Comparison of ENCODE assay signal across 7 worm cellular contexts in genomic region chrII:7884898-7885297, ce11.
TF ChIP-seq lines count a peak whose summit lies in the region.

No protein-coding gene starts in this region.

TF ChIP-seq in whole organism, L1 larva, 84 proteins besides CTCF, POLR2A, EP300 and RAD21 (continues in another document):
- TF ChIP-seq ceh-88 (GFP tag; IDR thresholded peaks at IDR 0.05; lab: Robert Waterston, UW) (no peak), mdl-1 (tag; optimal IDR thresholded peaks at IDR 0.05; lab: Kevin White, UChicago) (no peak), elt-2 (tag; optimal IDR thresholded peaks at IDR 0.05; lab: Kevin White, UChicago) (no peak), hlh-17 (GFP tag; optimal IDR thresholded peaks at IDR 0.05; lab: Kevin White, UChicago; ENCODE audit: borderline replicate concordance) (no peak), unc-86 (tag; optimal IDR thresholded peaks at IDR 0.05; lab: Kevin White, UChicago) (no peak), ceh-63 (GFP tag; optimal IDR thresholded peaks at IDR 0.05; lab: Kevin White, UChicago) (no peak), ceh-8 (GFP tag; optimal IDR thresholded peaks at IDR 0.05; lab: Kevin White, UChicago) (no peak), skn-1 (tag; optimal IDR thresholded peaks at IDR 0.05; lab: Kevin White, UChicago) (no peak), F16B12.6 (tag; optimal IDR thresholded peaks at IDR 0.05; lab: Kevin White, UChicago) (peak; percentile 14), nhr-71 (tag; optimal IDR thresholded peaks at IDR 0.05; lab: Kevin White, UChicago) (peak; percentile 6), rnt-1 (tag; optimal IDR thresholded peaks at IDR 0.05; lab: Kevin White, UChicago) (no peak), nhr-47 (tag; optimal IDR thresholded peaks at IDR 0.05; lab: Kevin White, UChicago) (no peak), nhr-237 (tag; optimal IDR thresholded peaks at IDR 0.05; lab: Kevin White, UChicago) (no peak)

TF ChIP-seq in whole organism, L2 larva, 48 proteins besides CTCF, POLR2A, EP300 and RAD21:
- TF ChIP-seq mbf-1 (tag; optimal IDR thresholded peaks at IDR 0.05; lab: Kevin White, UChicago), result no peak
- peak; percentile 20 for TF ChIP-seq nhr-129 (tag; optimal IDR thresholded peaks at IDR 0.05; lab: Kevin White, UChicago)
- TF ChIP-seq unc-55 (GFP tag; optimal IDR thresholded peaks at IDR 0.05; lab: Kevin White, UChicago), result peak; percentile 95
- TF ChIP-seq sma-3 (GFP tag; optimal IDR thresholded peaks at IDR 0.05; lab: Kevin White, UChicago), result no peak
- TF ChIP-seq ztf-11 (tag; optimal IDR thresholded peaks at IDR 0.05; lab: Kevin White, UChicago), result no peak
- TF ChIP-seq ceh-16 (tag; optimal IDR thresholded peaks at IDR 0.05; lab: Kevin White, UChicago), result no peak
- peak; percentile 65 for TF ChIP-seq C34F6.9 (tag; optimal IDR thresholded peaks at IDR 0.05; lab: Kevin White, UChicago)
- no peak for TF ChIP-seq ZK546.5 (tag; optimal IDR thresholded peaks at IDR 0.05; lab: Kevin White, UChicago)
- TF ChIP-seq lin-11 (tag; optimal IDR thresholded peaks at IDR 0.05; lab: Kevin White, UChicago), result peak; percentile 23
- TF ChIP-seq lsy-2 (tag; optimal IDR thresholded peaks at IDR 0.05; lab: Kevin White, UChicago), result peak in 1 of 2 experiments; percentile 38
- no peak for TF ChIP-seq mdl-1 (tag; optimal IDR thresholded peaks at IDR 0.05; lab: Kevin White, UChicago)
- TF ChIP-seq nhr-77 (tag; optimal IDR thresholded peaks at IDR 0.05; lab: Kevin White, UChicago), result no peak

TF ChIP-seq in whole organism, L3 larva, 47 proteins besides CTCF, POLR2A, EP300 and RAD21 (continues in another document):
- TF ChIP-seq ceh-82 (tag; optimal IDR thresholded peaks at IDR 0.05; lab: Kevin White, UChicago) (no peak), aly-2 (tag; optimal IDR thresholded peaks at IDR 0.05; lab: Kevin White, UChicago) (no peak), pqm-1 (tag; optimal IDR thresholded peaks at IDR 0.05; lab: Kevin White, UChicago) (no peak), nfya-1 (tag; optimal IDR thresholded peaks at IDR 0.05; lab: Kevin White, UChicago; ENCODE audit: insufficient read depth) (peak; percentile 74), snpc-4 (tag; optimal IDR thresholded peaks at IDR 0.05; lab: Kevin White, UChicago) (no peak), lsy-12 (tag; optimal IDR thresholded peaks at IDR 0.05; lab: Kevin White, UChicago) (no peak), ceh-9 (tag; optimal IDR thresholded peaks at IDR 0.05; lab: Kevin White, UChicago) (no peak), sea-2 (GFP tag; optimal IDR thresholded peaks at IDR 0.05; lab: Kevin White, UChicago) (peak; percentile 40), mml-1 (tag; optimal IDR thresholded peaks at IDR 0.05; lab: Kevin White, UChicago) (no peak), zag-1 (tag; optimal IDR thresholded peaks at IDR 0.05; lab: Kevin White, UChicago) (no peak), lin-39 (tag; optimal IDR thresholded peaks at IDR 0.05; lab: Kevin White, UChicago) (peak; percentile 60), ceh-16 (tag; optimal IDR thresholded peaks at IDR 0.05; lab: Kevin White, UChicago) (no peak), nhr-23 (tag; optimal IDR thresholded peaks at IDR 0.05; lab: Kevin White, UChicago) (no peak), nhr-43 (tag; optimal IDR thresholded peaks at IDR 0.05; lab: Kevin White, UChicago; ENCODE audit: poor library complexity, severe bottlenecking) (no peak)

TF ChIP-seq in whole organism, L4 larva, 104 proteins besides CTCF, POLR2A, EP300 and RAD21 (continues in another document):
- TF ChIP-seq egl-43 (GFP tag; IDR thresholded peaks at IDR 0.05; lab: Robert Waterston, UW) (no peak), ctbp-1 (GFP tag; IDR thresholded peaks at IDR 0.05; lab: Robert Waterston, UW) (0 out of 2 replicates have a peak, but pooled peaks have one; percentile 35), zfp-2 (tag; optimal IDR thresholded peaks at IDR 0.05; lab: Kevin White, UChicago) (no peak), fkh-10 (GFP tag; optimal IDR thresholded peaks at IDR 0.05; lab: Kevin White, UChicago) (no peak), hif-1 (tag; optimal IDR thresholded peaks at IDR 0.05; lab: Kevin White, UChicago) (no peak), aha-1 (tag; lab: Kevin White, UChicago) (peak; percentile 86), unc-130 (GFP tag; optimal IDR thresholded peaks at IDR 0.05; lab: Kevin White, UChicago) (no peak), lin-38 (GFP tag; IDR thresholded peaks at IDR 0.05; lab: Robert Waterston, UW) (no peak), mes-2 (tag; optimal IDR thresholded peaks at IDR 0.05; lab: Kevin White, UChicago; ENCODE audit: poor library complexity, severe bottlenecking) (peak; percentile 10), ceh-62 (tag; optimal IDR thresholded peaks at IDR 0.05; lab: Kevin White, UChicago) (no peak), egl-27 (tag; optimal IDR thresholded peaks at IDR 0.05; lab: Kevin White, UChicago) (no peak), F10B5.3 (tag; optimal IDR thresholded peaks at IDR 0.05; lab: Kevin White, UChicago) (no peak), pha-4 (GFP tag; IDR thresholded peaks at IDR 0.05; lab: Robert Waterston, UW) (no peak), pha-4 (tag; optimal IDR thresholded peaks at IDR 0.05; lab: Kevin White, UChicago) (no peak), ceh-28 (tag; optimal IDR thresholded peaks at IDR 0.05; lab: Kevin White, UChicago) (peak; percentile 37)

TF ChIP-seq in whole organism, late embryonic, 69 proteins besides CTCF, POLR2A, EP300 and RAD21:
- TF ChIP-seq syd-9 (tag; optimal IDR thresholded peaks at IDR 0.05; lab: Kevin White, UChicago), result no peak
- peak; percentile 92 for TF ChIP-seq ceh-48 (tag; optimal IDR thresholded peaks at IDR 0.05; lab: Kevin White, UChicago)

TF ChIP-seq in whole organism, mixed stage, embryonic, 35 proteins besides CTCF, POLR2A, EP300 and RAD21:
- TF ChIP-seq ces-1 (GFP tag; optimal IDR thresholded peaks at IDR 0.05; lab: Kevin White, UChicago) (peak; percentile 65), lsy-2 (tag; optimal IDR thresholded peaks at IDR 0.05; lab: Kevin White, UChicago) (no peak)

TF ChIP-seq in whole organism, young adult, 124 proteins besides CTCF, POLR2A, EP300 and RAD21:
- TF ChIP-seq ceh-27 (GFP tag; optimal IDR thresholded peaks at IDR 0.05; lab: Kevin White, UChicago) (peak; percentile 12), K12H6.12 (tag; optimal IDR thresholded peaks at IDR 0.05; lab: Kevin White, UChicago) (peak; percentile 11), lin-35 (GFP tag; optimal IDR thresholded peaks at IDR 0.05; lab: Kevin White, UChicago) (peak in 1 of 3 experiments; percentile 17), cebp-1 (GFP tag; IDR thresholded peaks at IDR 0.05; lab: Robert Waterston, UW) (peak; percentile 43; the same call in 1 of the 2 replicates), cebp-1 (tag; optimal IDR thresholded peaks at IDR 0.05; lab: Kevin White, UChicago) (peak; percentile 89), egl-18 (GFP tag; IDR thresholded peaks at IDR 0.05; lab: Robert Waterston, UW) (no peak), ZK185.1 (tag; optimal IDR thresholded peaks at IDR 0.05; lab: Kevin White, UChicago; ENCODE audit: poor library complexity, severe bottlenecking) (no peak)
